ENCODE assay signal across 1 fruit fly cellular context in genomic region chrX:3677156-3677846, dm6.
TF ChIP-seq lines count a peak whose summit lies in the region.

No protein-coding gene starts in this region.

TF ChIP-seq in whole organism, embryonic, 481 proteins besides CTCF, POLR2A, EP300 and RAD21 (continued from another document and continues in another):
- no peak for TF ChIP-seq prd (optimal IDR thresholded peaks at IDR 0.05; lab: Kevin White, UChicago)
- no peak for TF ChIP-seq prd (GFP tag; IDR thresholded peaks at IDR 0.05; lab: Robert Waterston, UW)
- TF ChIP-seq CG2120 (GFP tag; optimal IDR thresholded peaks at IDR 0.05; lab: Kevin White, UChicago): no peak
- TF ChIP-seq zfh2 (GFP tag; optimal IDR thresholded peaks at IDR 0.05; lab: Kevin White, UChicago): no peak
- TF ChIP-seq otp (GFP tag; IDR thresholded peaks at IDR 0.05; lab: Robert Waterston, UW): no peak
- TF ChIP-seq ems (GFP tag; optimal IDR thresholded peaks at IDR 0.05; lab: Kevin White, UChicago): no peak
- TF ChIP-seq CkIIα-i1 (GFP tag; IDR thresholded peaks at IDR 0.05; lab: Robert Waterston, UW): no peak
- no peak for TF ChIP-seq CG1233 (GFP tag; optimal IDR thresholded peaks at IDR 0.05; lab: Kevin White, UChicago)
- peak; percentile 63 for TF ChIP-seq yki (optimal IDR thresholded peaks at IDR 0.05; lab: Kevin White, UChicago)
- no peak for TF ChIP-seq CG14014 (GFP tag; IDR thresholded peaks at IDR 0.05; lab: Robert Waterston, UW)
- TF ChIP-seq Sry-β (GFP tag; optimal IDR thresholded peaks at IDR 0.05; lab: Kevin White, UChicago): no peak
- TF ChIP-seq CG16813 (GFP tag; IDR thresholded peaks at IDR 0.05; lab: Robert Waterston, UW; ENCODE audit: partially characterized antibody): no peak
- no peak for TF ChIP-seq CG7928 (GFP tag; optimal IDR thresholded peaks at IDR 0.05; lab: Kevin White, UChicago)
- TF ChIP-seq Dbx (GFP tag; IDR thresholded peaks at IDR 0.05; lab: Robert Waterston, UW): no peak
- no peak for TF ChIP-seq gfzf (GFP tag; optimal IDR thresholded peaks at IDR 0.05; lab: Kevin White, UChicago)
- TF ChIP-seq Bgb (GFP tag; IDR thresholded peaks at IDR 0.05; lab: Robert Waterston, UW; ENCODE audit: partially characterized antibody): peak; percentile 32; the same call in 1 of the 2 replicates
- no peak for TF ChIP-seq kay (GFP tag; optimal IDR thresholded peaks at IDR 0.05; lab: Kevin White, UChicago)
- peak; percentile 70 for TF ChIP-seq cg (GFP tag; optimal IDR thresholded peaks at IDR 0.05; lab: Kevin White, UChicago)
- no peak for TF ChIP-seq scrt (GFP tag; optimal IDR thresholded peaks at IDR 0.05; lab: Kevin White, UChicago)
- no peak for TF ChIP-seq CG14667 (GFP tag; IDR thresholded peaks at IDR 0.05; lab: Robert Waterston, UW)
- TF ChIP-seq CG8281 (tag; optimal IDR thresholded peaks at IDR 0.05; lab: Kevin White, UChicago): no peak
- TF ChIP-seq chm (GFP tag; IDR thresholded peaks at IDR 0.05; lab: Robert Waterston, UW): no peak
- no peak for TF ChIP-seq CG8924 (tag; optimal IDR thresholded peaks at IDR 0.05; lab: Kevin White, UChicago)
- no peak for TF ChIP-seq Ets97D (GFP tag; optimal IDR thresholded peaks at IDR 0.05; lab: Kevin White, UChicago)
- no peak for TF ChIP-seq CG14050 (GFP tag; IDR thresholded peaks at IDR 0.05; lab: Robert Waterston, UW)
- TF ChIP-seq mld (GFP tag; IDR thresholded peaks at IDR 0.05; lab: Robert Waterston, UW; ENCODE audit: partially characterized antibody): no peak
- no peak for TF ChIP-seq CG3847 (GFP tag; IDR thresholded peaks at IDR 0.05; lab: Robert Waterston, UW)
- TF ChIP-seq NC2β (GFP tag; optimal IDR thresholded peaks at IDR 0.05; lab: Kevin White, UChicago): no peak
- TF ChIP-seq CG12769 (tag; optimal IDR thresholded peaks at IDR 0.05; lab: Kevin White, UChicago): peak; percentile 62
- no peak for TF ChIP-seq Jarid2 (GFP tag; optimal IDR thresholded peaks at IDR 0.05; lab: Kevin White, UChicago)
- TF ChIP-seq ato (GFP tag; IDR thresholded peaks at IDR 0.05; lab: Robert Waterston, UW; ENCODE audit: partially characterized antibody): no peak
- no peak for TF ChIP-seq CG8089 (GFP tag; optimal IDR thresholded peaks at IDR 0.05; lab: Kevin White, UChicago)
- TF ChIP-seq CG9609 (GFP tag; optimal IDR thresholded peaks at IDR 0.05; lab: Kevin White, UChicago): no peak
- TF ChIP-seq CG2116 (GFP tag; optimal IDR thresholded peaks at IDR 0.05; lab: Kevin White, UChicago): no peak
- no peak for TF ChIP-seq phol (tag; optimal IDR thresholded peaks at IDR 0.05; lab: Kevin White, UChicago)
- TF ChIP-seq gsb-n (tag; optimal IDR thresholded peaks at IDR 0.05; lab: Kevin White, UChicago): no peak
- TF ChIP-seq CG32767 (GFP tag; IDR thresholded peaks at IDR 0.05; lab: Robert Waterston, UW): no peak
- no peak for TF ChIP-seq Abd-B (GFP tag; optimal IDR thresholded peaks at IDR 0.05; lab: Kevin White, UChicago)
- TF ChIP-seq CG42726 (GFP tag; IDR thresholded peaks at IDR 0.05; lab: Robert Waterston, UW; ENCODE audit: partially characterized antibody): no peak
- no peak for TF ChIP-seq CG9817 (tag; optimal IDR thresholded peaks at IDR 0.05; lab: Kevin White, UChicago)
- no peak for TF ChIP-seq pum (GFP tag; optimal IDR thresholded peaks at IDR 0.05; lab: Kevin White, UChicago)
- TF ChIP-seq schlank (tag; optimal IDR thresholded peaks at IDR 0.05; lab: Kevin White, UChicago): no peak
- peak; percentile 39 for TF ChIP-seq cad (GFP tag; optimal IDR thresholded peaks at IDR 0.05; lab: Kevin White, UChicago)
- TF ChIP-seq CG15269 (tag; optimal IDR thresholded peaks at IDR 0.05; lab: Kevin White, UChicago): no peak
- peak; percentile 42 for TF ChIP-seq chn (GFP tag; optimal IDR thresholded peaks at IDR 0.05; lab: Kevin White, UChicago)
- no peak for TF ChIP-seq danr (GFP tag; IDR thresholded peaks at IDR 0.05; lab: Robert Waterston, UW)
- TF ChIP-seq CG18599 (GFP tag; optimal IDR thresholded peaks at IDR 0.05; lab: Kevin White, UChicago): no peak
- no peak for TF ChIP-seq gcm2 (GFP tag; optimal IDR thresholded peaks at IDR 0.05; lab: Kevin White, UChicago)
- TF ChIP-seq CG7987 (GFP tag; optimal IDR thresholded peaks at IDR 0.05; lab: Kevin White, UChicago): peak; percentile 93
- TF ChIP-seq pfk (GFP tag; optimal IDR thresholded peaks at IDR 0.05; lab: Kevin White, UChicago): no peak
- no peak for TF ChIP-seq CG9797 (GFP tag; optimal IDR thresholded peaks at IDR 0.05; lab: Kevin White, UChicago)
- TF ChIP-seq tx (GFP tag; optimal IDR thresholded peaks at IDR 0.05; lab: Kevin White, UChicago): no peak
- TF ChIP-seq CG18764 (GFP tag; optimal IDR thresholded peaks at IDR 0.05; lab: Kevin White, UChicago): no peak
- peak; percentile 2 for TF ChIP-seq her (GFP tag; optimal IDR thresholded peaks at IDR 0.05; lab: Kevin White, UChicago)
- TF ChIP-seq Sox100B (GFP tag; optimal IDR thresholded peaks at IDR 0.05; lab: Kevin White, UChicago): no peak
- TF ChIP-seq CG2202 (tag; optimal IDR thresholded peaks at IDR 0.05; lab: Kevin White, UChicago): no peak
- peak; percentile 61; the same call in 1 of the 2 replicates for TF ChIP-seq Adf1 (GFP tag; IDR thresholded peaks at IDR 0.05; lab: Robert Waterston, UW)
- TF ChIP-seq CG8359 (GFP tag; optimal IDR thresholded peaks at IDR 0.05; lab: Kevin White, UChicago; ENCODE audit: borderline replicate concordance): no peak
- TF ChIP-seq esg (GFP tag; conservative IDR thresholded peaks at IDR 0.05; lab: Robert Waterston, UW): no peak
- no peak for TF ChIP-seq sens-2 (GFP tag; IDR thresholded peaks at IDR 0.05; lab: Robert Waterston, UW)
- no peak for TF ChIP-seq CG16863 (GFP tag; optimal IDR thresholded peaks at IDR 0.05; lab: Kevin White, UChicago)
- no peak for TF ChIP-seq CG13894 (tag; optimal IDR thresholded peaks at IDR 0.05; lab: Kevin White, UChicago)
- TF ChIP-seq CG3995 (GFP tag; optimal IDR thresholded peaks at IDR 0.05; lab: Kevin White, UChicago): no peak
- TF ChIP-seq CG1603 (tag; optimal IDR thresholded peaks at IDR 0.05; lab: Kevin White, UChicago): peak; percentile 37
- no peak for TF ChIP-seq CG11696 (GFP tag; IDR thresholded peaks at IDR 0.05; lab: Robert Waterston, UW)
- TF ChIP-seq CG7556 (GFP tag; optimal IDR thresholded peaks at IDR 0.05; lab: Kevin White, UChicago): no peak
- TF ChIP-seq Nf-YC (tag; optimal IDR thresholded peaks at IDR 0.05; lab: Kevin White, UChicago): no peak
- TF ChIP-seq inv (GFP tag; IDR thresholded peaks at IDR 0.05; lab: Robert Waterston, UW; ENCODE audit: partially characterized antibody): no peak
- no peak for TF ChIP-seq Drgx (GFP tag; IDR thresholded peaks at IDR 0.05; lab: Robert Waterston, UW)
- no peak for TF ChIP-seq tin (GFP tag; optimal IDR thresholded peaks at IDR 0.05; lab: Kevin White, UChicago)
- TF ChIP-seq CG6689 (GFP tag; IDR thresholded peaks at IDR 0.05; lab: Robert Waterston, UW): no peak
- no peak for TF ChIP-seq dati (GFP tag; IDR thresholded peaks at IDR 0.05; lab: Robert Waterston, UW)
- no peak for TF ChIP-seq Tbp (GFP tag; optimal IDR thresholded peaks at IDR 0.05; lab: Kevin White, UChicago)
- no peak for TF ChIP-seq Aef1 (GFP tag; IDR thresholded peaks at IDR 0.05; lab: Robert Waterston, UW)
- no peak for TF ChIP-seq sima (GFP tag; optimal IDR thresholded peaks at IDR 0.05; lab: Kevin White, UChicago)
- TF ChIP-seq nerfin-2 (GFP tag; IDR thresholded peaks at IDR 0.05; lab: Robert Waterston, UW; ENCODE audit: partially characterized antibody): no peak
- no peak for TF ChIP-seq wdn (GFP tag; IDR thresholded peaks at IDR 0.05; lab: Robert Waterston, UW)
- no peak for TF ChIP-seq bsh (GFP tag; optimal IDR thresholded peaks at IDR 0.05; lab: Kevin White, UChicago)
- TF ChIP-seq CG10959 (GFP tag; IDR thresholded peaks at IDR 0.05; lab: Robert Waterston, UW): no peak
- no peak for TF ChIP-seq ind (GFP tag; optimal IDR thresholded peaks at IDR 0.05; lab: Kevin White, UChicago)
- TF ChIP-seq CG17912 (GFP tag; optimal IDR thresholded peaks at IDR 0.05; lab: Kevin White, UChicago): no peak
- no peak for TF ChIP-seq CG10267 (tag; optimal IDR thresholded peaks at IDR 0.05; lab: Kevin White, UChicago)
- peak; percentile 98 for TF ChIP-seq crol (GFP tag; IDR thresholded peaks at IDR 0.05; lab: Robert Waterston, UW)
- TF ChIP-seq CG2199 (GFP tag; IDR thresholded peaks at IDR 0.05; lab: Robert Waterston, UW): no peak
- no peak for TF ChIP-seq CG4282 (GFP tag; optimal IDR thresholded peaks at IDR 0.05; lab: Kevin White, UChicago)
- TF ChIP-seq Deaf1 (tag; optimal IDR thresholded peaks at IDR 0.05; lab: Kevin White, UChicago): no peak
- peak; percentile 84 for TF ChIP-seq sens (GFP tag; lab: Kevin White, UChicago)
- TF ChIP-seq CG6791 (GFP tag; IDR thresholded peaks at IDR 0.05; lab: Robert Waterston, UW; ENCODE audit: partially characterized antibody): no peak
- TF ChIP-seq CG9215 (GFP tag; IDR thresholded peaks at IDR 0.05; lab: Robert Waterston, UW): no peak
- no peak for TF ChIP-seq CG11456 (GFP tag; IDR thresholded peaks at IDR 0.05; lab: Robert Waterston, UW)
- TF ChIP-seq CG34224 (GFP tag; IDR thresholded peaks at IDR 0.05; lab: Robert Waterston, UW; ENCODE audit: partially characterized antibody): peak; percentile 23; the same call in 1 of the 3 replicates
- TF ChIP-seq sd (tag; optimal IDR thresholded peaks at IDR 0.05; lab: Kevin White, UChicago): no peak
- TF ChIP-seq Ets65A (GFP tag; lab: Kevin White, UChicago): no peak
- no peak for TF ChIP-seq Atf3 (GFP tag; optimal IDR thresholded peaks at IDR 0.05; lab: Kevin White, UChicago)
- no peak for TF ChIP-seq Mes4 (GFP tag; optimal IDR thresholded peaks at IDR 0.05; lab: Kevin White, UChicago)
- no peak for TF ChIP-seq CG17612 (GFP tag; IDR thresholded peaks at IDR 0.05; lab: Robert Waterston, UW)
- no peak for TF ChIP-seq lilli (GFP tag; optimal IDR thresholded peaks at IDR 0.05; lab: Kevin White, UChicago)
- TF ChIP-seq lab (GFP tag; optimal IDR thresholded peaks at IDR 0.05; lab: Kevin White, UChicago): no peak
- TF ChIP-seq shn (GFP tag; optimal IDR thresholded peaks at IDR 0.05; lab: Kevin White, UChicago): no peak
- TF ChIP-seq Dip2 (GFP tag; IDR thresholded peaks at IDR 0.05; lab: Robert Waterston, UW): no peak
- no peak for TF ChIP-seq CG5245 (GFP tag; optimal IDR thresholded peaks at IDR 0.05; lab: Kevin White, UChicago)
- no peak for TF ChIP-seq cato (GFP tag; optimal IDR thresholded peaks at IDR 0.05; lab: Kevin White, UChicago; ENCODE audit: borderline replicate concordance)
- peak; percentile 93 for TF ChIP-seq CG10321 (GFP tag; IDR thresholded peaks at IDR 0.05; lab: Robert Waterston, UW)
- no peak for TF ChIP-seq CG11723 (GFP tag; optimal IDR thresholded peaks at IDR 0.05; lab: Kevin White, UChicago)
- no peak for TF ChIP-seq slou (GFP tag; optimal IDR thresholded peaks at IDR 0.05; lab: Kevin White, UChicago)
- no peak for TF ChIP-seq CG12219 (GFP tag; optimal IDR thresholded peaks at IDR 0.05; lab: Kevin White, UChicago)
- TF ChIP-seq ken (GFP tag; IDR thresholded peaks at IDR 0.05; lab: Robert Waterston, UW): no peak
- no peak for TF ChIP-seq Ssrp (tag; optimal IDR thresholded peaks at IDR 0.05; lab: Kevin White, UChicago)
- no peak for TF ChIP-seq CG6683 (GFP tag; optimal IDR thresholded peaks at IDR 0.05; lab: Kevin White, UChicago)
- TF ChIP-seq BtbVII (GFP tag; optimal IDR thresholded peaks at IDR 0.05; lab: Kevin White, UChicago): no peak
- TF ChIP-seq CG1529 (GFP tag; optimal IDR thresholded peaks at IDR 0.05; lab: Kevin White, UChicago): no peak
- no peak for TF ChIP-seq eve (GFP tag; optimal IDR thresholded peaks at IDR 0.05; lab: Kevin White, UChicago)
- TF ChIP-seq ham (GFP tag; IDR thresholded peaks at IDR 0.05; lab: Robert Waterston, UW): no peak
- no peak for TF ChIP-seq chif (GFP tag; optimal IDR thresholded peaks at IDR 0.05; lab: Kevin White, UChicago)
- TF ChIP-seq psq (GFP tag; optimal IDR thresholded peaks at IDR 0.05; lab: Kevin White, UChicago): no peak
- TF ChIP-seq crp (GFP tag; optimal IDR thresholded peaks at IDR 0.05; lab: Kevin White, UChicago): no peak
- TF ChIP-seq sr (GFP tag; IDR thresholded peaks at IDR 0.05; lab: Robert Waterston, UW): peak; percentile 99
- TF ChIP-seq CG34422 (GFP tag; IDR thresholded peaks at IDR 0.05; lab: Robert Waterston, UW): no peak; the same call in 2 of the 3 replicates
- no peak for TF ChIP-seq CG10462 (GFP tag; optimal IDR thresholded peaks at IDR 0.05; lab: Kevin White, UChicago)
- TF ChIP-seq NfI (GFP tag; optimal IDR thresholded peaks at IDR 0.05; lab: Kevin White, UChicago): no peak
- TF ChIP-seq hkb (optimal IDR thresholded peaks at IDR 0.05; lab: Kevin White, UChicago): no peak
- TF ChIP-seq hkb (GFP tag; IDR thresholded peaks at IDR 0.05; lab: Robert Waterston, UW): no peak
- TF ChIP-seq Gug (GFP tag; IDR thresholded peaks at IDR 0.05; lab: Robert Waterston, UW): no peak
- no peak for TF ChIP-seq rib (GFP tag; IDR thresholded peaks at IDR 0.05; lab: Robert Waterston, UW)
- TF ChIP-seq CG18011 (GFP tag; optimal IDR thresholded peaks at IDR 0.05; lab: Kevin White, UChicago): no peak
- TF ChIP-seq MESR4 (GFP tag; optimal IDR thresholded peaks at IDR 0.05; lab: Kevin White, UChicago): no peak
- no peak for TF ChIP-seq Spps (tag; optimal IDR thresholded peaks at IDR 0.05; lab: Kevin White, UChicago)
- TF ChIP-seq hth (optimal IDR thresholded peaks at IDR 0.05; lab: Kevin White, UChicago): no peak
- TF ChIP-seq jigr1 (GFP tag; IDR thresholded peaks at IDR 0.05; lab: Robert Waterston, UW): no peak
- TF ChIP-seq CG15011 (GFP tag; optimal IDR thresholded peaks at IDR 0.05; lab: Kevin White, UChicago): no peak
- TF ChIP-seq sug (tag; optimal IDR thresholded peaks at IDR 0.05; lab: Kevin White, UChicago): no peak
- no peak for TF ChIP-seq CG6654 (GFP tag; optimal IDR thresholded peaks at IDR 0.05; lab: Kevin White, UChicago)
- TF ChIP-seq Hr39 (optimal IDR thresholded peaks at IDR 0.05; lab: Kevin White, UChicago): no peak
- no peak for TF ChIP-seq ase (GFP tag; IDR thresholded peaks at IDR 0.05; lab: Robert Waterston, UW)
- no peak for TF ChIP-seq pho (GFP tag; optimal IDR thresholded peaks at IDR 0.05; lab: Kevin White, UChicago)
- no peak for TF ChIP-seq wek (GFP tag; optimal IDR thresholded peaks at IDR 0.05; lab: Kevin White, UChicago)
- no peak for TF ChIP-seq Neu2 (GFP tag; optimal IDR thresholded peaks at IDR 0.05; lab: Kevin White, UChicago; ENCODE audit: borderline replicate concordance)
- TF ChIP-seq Max (GFP tag; optimal IDR thresholded peaks at IDR 0.05; lab: Kevin White, UChicago): no peak
- TF ChIP-seq Nf-YB (GFP tag; optimal IDR thresholded peaks at IDR 0.05; lab: Kevin White, UChicago): no peak
- TF ChIP-seq Atf6 (GFP tag; IDR thresholded peaks at IDR 0.05; lab: Robert Waterston, UW): no peak
- TF ChIP-seq MBD-R2 (GFP tag; IDR thresholded peaks at IDR 0.05; lab: Robert Waterston, UW): no peak
